Fruit fly (Drosophila melanogaster): Measurements from ENCODE around the gene CG11983.

Gene CG11983

DNA sequence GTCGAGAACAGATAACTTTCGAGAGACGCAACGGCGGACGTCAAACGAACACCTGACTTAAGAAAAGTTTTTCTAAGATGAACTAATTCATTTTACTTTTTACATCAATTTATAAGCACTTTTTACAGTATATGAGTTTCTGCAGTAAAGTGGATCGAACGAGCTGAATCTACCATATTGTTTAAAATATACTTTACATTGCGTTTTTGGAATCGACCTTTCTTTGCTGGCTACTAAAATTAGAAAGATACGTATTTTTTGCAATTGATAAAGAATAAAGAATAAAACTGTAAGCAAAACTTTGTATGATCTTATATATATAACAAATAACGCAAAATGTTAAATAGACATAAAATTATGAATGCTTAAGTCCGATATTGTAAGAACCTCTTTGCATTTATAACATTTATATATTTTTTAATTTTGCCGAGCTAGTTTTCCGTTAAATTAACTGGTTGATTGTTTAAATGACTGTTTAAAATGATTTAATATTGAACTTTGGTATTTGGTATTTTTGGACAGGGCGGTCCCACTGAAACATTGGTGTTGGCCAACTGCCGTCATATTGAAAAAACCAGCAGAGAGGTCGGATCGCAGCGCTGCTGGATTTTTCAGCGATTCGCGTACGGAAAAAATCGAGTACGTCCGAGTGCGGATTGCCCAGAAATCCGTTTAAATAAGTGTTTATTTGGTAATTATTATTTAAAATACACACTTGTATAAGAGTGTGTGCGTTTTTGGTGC lies 44.0 kb downstream of the CG11983 start, which contains the start of gene Kdm2 (continued):
- TF ChIP-seq grn (GFP tag; optimal IDR thresholded peaks at IDR 0.05) (no peak), NfI (GFP tag; optimal IDR thresholded peaks at IDR 0.05) (peak; percentile 31), gsb (GFP tag; IDR thresholded peaks at IDR 0.05) (no peak), TFAM (GFP tag; optimal IDR thresholded peaks at IDR 0.05) (no peak), bigmax (GFP tag; optimal IDR thresholded peaks at IDR 0.05) (no peak), CG12104 (GFP tag; optimal IDR thresholded peaks at IDR 0.05) (no peak), CG5245 (GFP tag; optimal IDR thresholded peaks at IDR 0.05) (no peak), CG6683 (GFP tag; optimal IDR thresholded peaks at IDR 0.05) (no peak), CG10274 (GFP tag; optimal IDR thresholded peaks at IDR 0.05) (no peak), ems (GFP tag; optimal IDR thresholded peaks at IDR 0.05) (no peak), BEAF-32 (GFP tag; optimal IDR thresholded peaks at IDR 0.05) (peak; percentile 13), tx (GFP tag; optimal IDR thresholded peaks at IDR 0.05) (no peak), nerfin-1 (tag; optimal IDR thresholded peaks at IDR 0.05) (peak; percentile 16), Atf3 (GFP tag; optimal IDR thresholded peaks at IDR 0.05) (no peak), CG18011 (GFP tag; optimal IDR thresholded peaks at IDR 0.05) (peak; percentile 16), trem (tag; optimal IDR thresholded peaks at IDR 0.05) (peak; percentile 65), Hmx (GFP tag; optimal IDR thresholded peaks at IDR 0.05) (no peak), CG12391 (tag; optimal IDR thresholded peaks at IDR 0.05) (peak; percentile 46), wor (GFP tag; IDR thresholded peaks at IDR 0.05) (no peak), org-1 (GFP tag; optimal IDR thresholded peaks at IDR 0.05) (no peak), CG12942 (GFP tag; optimal IDR thresholded peaks at IDR 0.05) (no peak), CG12155 (GFP tag; optimal IDR thresholded peaks at IDR 0.05) (peak; percentile 12), CG32532 (GFP tag; IDR thresholded peaks at IDR 0.05) (no peak), CG8290 (GFP tag; optimal IDR thresholded peaks at IDR 0.05) (no peak), CG8290 (tag; optimal IDR thresholded peaks at IDR 0.05) (peak in 1 of 2 experiments; percentile 77), al (GFP tag; IDR thresholded peaks at IDR 0.05) (no peak), Spps (tag; optimal IDR thresholded peaks at IDR 0.05) (no peak), Dll (GFP tag; IDR thresholded peaks at IDR 0.05; ENCODE audit: partially characterized antibody) (no peak), Gug (GFP tag; IDR thresholded peaks at IDR 0.05) (no peak), CG12769 (tag; optimal IDR thresholded peaks at IDR 0.05) (no peak), tup (GFP tag; optimal IDR thresholded peaks at IDR 0.05) (no peak), run (tag; optimal IDR thresholded peaks at IDR 0.05) (no peak), Dad (GFP tag; optimal IDR thresholded peaks at IDR 0.05) (no peak), maf-S (GFP tag; optimal IDR thresholded peaks at IDR 0.05) (no peak), CG9437 (GFP tag; optimal IDR thresholded peaks at IDR 0.05) (no peak), Eip74EF (GFP tag; optimal IDR thresholded peaks at IDR 0.05) (no peak), CG7987 (GFP tag; optimal IDR thresholded peaks at IDR 0.05) (peak; percentile 55), nau (GFP tag; optimal IDR thresholded peaks at IDR 0.05) (no peak), pb (GFP tag; optimal IDR thresholded peaks at IDR 0.05) (no peak), CG4854 (GFP tag; optimal IDR thresholded peaks at IDR 0.05) (peak; percentile 7), CG18262 (tag; optimal IDR thresholded peaks at IDR 0.05) (peak; percentile 15), Dek (tag; optimal IDR thresholded peaks at IDR 0.05) (peak; percentile 57), CG12659 (GFP tag; optimal IDR thresholded peaks at IDR 0.05) (peak; percentile 62), CG34224 (GFP tag; IDR thresholded peaks at IDR 0.05; ENCODE audit: partially characterized antibody) (no peak), CG6765 (GFP tag; optimal IDR thresholded peaks at IDR 0.05) (peak; percentile 57), CG2120 (GFP tag; optimal IDR thresholded peaks at IDR 0.05) (no peak), CG33557 (GFP tag; optimal IDR thresholded peaks at IDR 0.05) (no peak), Aef1 (GFP tag; IDR thresholded peaks at IDR 0.05) (no peak), Lim3 (GFP tag; IDR thresholded peaks at IDR 0.05) (no peak), toy (GFP tag; IDR thresholded peaks at IDR 0.05) (no peak)

All from whole organism, embryonic.